Worm (Caenorhabditis elegans) whole organism, mixed stage, embryonic: ENCODE results near the gene H04M03.3.

Source experiments
- ceh-83 ChIP-seq: fragments of 200-800 bp; sonication (Bioruptor generic); optimal IDR thresholded peaks from 2 replicates; lab custom pipeline; 2018; ENCODE audit warnings: mild to moderate bottlenecking, missing genetic modification characterization, missing compliant biosample characterization
- ces-1 ChIP-seq: fragments of 150-350 bp; optimal IDR thresholded peaks from 2 replicates; lab custom pipeline; 2014; ENCODE audit warnings: missing biosample characterization, missing genetic modification reagents, missing genetic modification characterization
- drap-1 ChIP-seq: fragments of 200-800 bp; sonication (Bioruptor generic); optimal IDR thresholded peaks from 3 replicates; lab custom pipeline; 2018; ENCODE audit warnings: mild to moderate bottlenecking, missing genetic modification characterization, missing compliant biosample characterization
- elt-1 ChIP-seq: sonication (generic microtip); optimal IDR thresholded peaks from 2 replicates; lab custom pipeline; 2017; ENCODE audit warnings: missing genetic modification characterization, mild to moderate bottlenecking, missing compliant biosample characterization, antibody characterized with exemption, moderate library complexity, borderline replicate concordance; ENCODE audit not compliant: insufficient read depth
- flh-1 ChIP-seq: fragments of 200-800 bp; sonication (Bioruptor generic); optimal IDR thresholded peaks from 2 replicates; lab custom pipeline; 2018; ENCODE audit warnings: mild to moderate bottlenecking, missing genetic modification characterization, moderate library complexity, missing compliant biosample characterization
- lin-13 ChIP-seq: fragments of 150-350 bp; optimal IDR thresholded peaks from 2 replicates; lab custom pipeline; 2014; ENCODE audit warnings: missing biosample characterization, missing genetic modification characterization
- mab-5 ChIP-seq: fragments of 150-350 bp; optimal IDR thresholded peaks from 2 replicates; lab custom pipeline; 2014; ENCODE audit warnings: missing biosample characterization, missing genetic modification characterization
- nhr-12 ChIP-seq: fragments of 150-350 bp; optimal IDR thresholded peaks from 2 replicates; lab custom pipeline; 2014; ENCODE audit warnings: missing biosample characterization, missing genetic modification characterization
- nhr-237 ChIP-seq: fragments of 150-350 bp; optimal IDR thresholded peaks from 2 replicates; lab custom pipeline; 2014; ENCODE audit warnings: missing biosample characterization, missing genetic modification characterization
- nhr-76 ChIP-seq: sonication (generic microtip); optimal IDR thresholded peaks from 2 replicates; lab custom pipeline; 2017; ENCODE audit warnings: missing biosample characterization, missing genetic modification characterization
- pha-4 ChIP-seq: fragments of 150-350 bp; optimal IDR thresholded peaks from 2 replicates; lab custom pipeline; 2018; ENCODE audit warnings: missing biosample characterization, missing genetic modification reagents, missing genetic modification characterization
- sptf-1 ChIP-seq: sonication (generic microtip); optimal IDR thresholded peaks from 2 replicates; lab custom pipeline; 2017; ENCODE audit warnings: mild to moderate bottlenecking, missing genetic modification characterization, moderate library complexity, missing compliant biosample characterization
- zip-8 ChIP-seq: fragments of 150-350 bp; optimal IDR thresholded peaks from 2 replicates; lab custom pipeline; 2014; ENCODE audit warnings: missing biosample characterization, missing genetic modification characterization
- ztf-11 ChIP-seq: fragments of 150-350 bp; optimal IDR thresholded peaks from 2 replicates; lab custom pipeline; 2014; ENCODE audit warnings: missing biosample characterization, missing genetic modification characterization

DNA sequence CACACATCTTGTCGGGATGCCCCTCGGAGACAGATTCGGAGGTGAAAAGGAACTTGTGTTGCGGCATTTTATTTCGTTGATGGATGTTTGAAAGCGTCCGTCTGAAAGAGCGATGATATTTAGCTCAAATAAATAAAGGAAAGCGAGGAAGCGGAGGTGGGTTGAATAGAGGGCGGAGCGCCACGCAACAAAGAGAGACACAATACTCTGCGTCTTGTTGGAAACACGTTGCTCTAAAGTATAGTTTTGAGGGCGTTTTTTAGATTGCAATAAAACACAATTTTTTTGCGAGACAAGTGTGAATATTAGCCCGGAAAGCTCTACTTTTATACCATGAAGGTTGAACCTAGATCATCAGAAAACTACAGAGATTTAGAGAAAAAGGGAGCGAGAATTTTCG is 45.1 kb upstream of the H04M03.3 start, which contains the start of gene sams-4:
- TF ChIP-seq nhr-237, result no peak
- TF ChIP-seq nhr-12, result no peak
- TF ChIP-seq sptf-1 (tag; lab: Kevin White, UChicago), result no peak
- TF ChIP-seq ztf-11 (tag; lab: Kevin White, UChicago), result no peak
- TF ChIP-seq lin-13 (tag; lab: Kevin White, UChicago), result no peak
- TF ChIP-seq elt-1, result no peak
- TF ChIP-seq zip-8, result no peak
- TF ChIP-seq nhr-76 (tag; lab: Kevin White, UChicago), result no peak
- no peak for TF ChIP-seq pha-4 (tag; lab: Kevin White, UChicago)
- no peak for TF ChIP-seq ces-1
- no peak for TF ChIP-seq mab-5 (tag; lab: Kevin White, UChicago)
- TF ChIP-seq ceh-83 (GFP tag; lab: Kevin White, UChicago), result no peak
- TF ChIP-seq flh-1 (GFP tag; lab: Kevin White, UChicago), result no peak
- TF ChIP-seq drap-1, result no peak
